Worm (Caenorhabditis elegans) whole organism, L1 larva: ENCODE measurements around the gene nep-26.

Source experiments
- C16A3.4 ChIP-seq: fragments of 150-350 bp; optimal IDR thresholded peaks from 2 replicates; lab custom pipeline; 2014; ENCODE audit warnings: missing biosample characterization, missing genetic modification characterization
- aha-1 ChIP-seq: fragments of 150-350 bp; optimal IDR thresholded peaks from 2 replicates; lab custom pipeline; 2014; ENCODE audit warnings: missing biosample characterization, missing genetic modification characterization
- alr-1 ChIP-seq: fragments of 200-800 bp; sonication (Bioruptor generic); optimal IDR thresholded peaks from 2 replicates; lab custom pipeline; 2018; ENCODE audit warnings: borderline replicate concordance, mild to moderate bottlenecking, missing genetic modification characterization, missing compliant biosample characterization
- aly-2 ChIP-seq: fragments of 150-350 bp; optimal IDR thresholded peaks from 2 replicates; lab custom pipeline; 2014; ENCODE audit warnings: missing biosample characterization, missing genetic modification characterization
- ama-1 ChIP-seq: fragments of 150-350 bp; optimal IDR thresholded peaks from 2 replicates; lab custom pipeline; 2014
- blmp-1 ChIP-seq: fragments of 150-350 bp; optimal IDR thresholded peaks from 2 replicates; lab custom pipeline; 2014; ENCODE audit warnings: missing biosample characterization, missing genetic modification characterization
- ceh-8 ChIP-seq: fragments of 200-800 bp; sonication (Bioruptor generic); optimal IDR thresholded peaks from 2 replicates; lab custom pipeline; 2018; ENCODE audit warnings: mild to moderate bottlenecking, missing genetic modification characterization, moderate library complexity, missing compliant biosample characterization
- ceh-82 ChIP-seq, 3 experiments: fragments of 150-350 bp in 1 of 3; sonication (generic microtip) in 2 of 3; optimal IDR thresholded peaks; 2 replicates each; lab custom pipeline; 2014 to 2017; ENCODE audit warnings: missing biosample characterization in 3 of 3, missing genetic modification characterization in 3 of 3
- ceh-88 ChIP-seq: fragments of 200-800 bp; sonication (Bioruptor generic); IDR thresholded peaks from 2 replicates; pipeline ENCODE4 v1.3.6; 2022; ENCODE audit warnings: missing genetic modification characterization, missing compliant biosample characterization
- ces-1 ChIP-seq: fragments of 150-350 bp; optimal IDR thresholded peaks from 2 replicates; lab custom pipeline; 2014; ENCODE audit warnings: missing biosample characterization, missing genetic modification reagents, missing genetic modification characterization
- dpl-1 ChIP-seq, 3 experiments: fragments of 150-350 bp in 2 of 3; sonication (generic microtip) in 1 of 3; optimal IDR thresholded peaks; 2 replicates each; lab custom pipeline; 2014 to 2017; ENCODE audit warnings: missing biosample characterization in 3 of 3, missing genetic modification characterization in 3 of 3, missing genetic modification reagents in 3 of 3
- dsc-1 ChIP-seq: sonication (generic microtip); optimal IDR thresholded peaks from 2 replicates; lab custom pipeline; 2016; ENCODE audit warnings: mild to moderate bottlenecking, missing genetic modification characterization, missing compliant biosample characterization
- efl-1 ChIP-seq, 4 experiments: fragments of 150-350 bp; optimal IDR thresholded peaks in 3 of 4; peaks in 1 of 4; 1 replicate in 1 of 4; 2 replicates in 3 of 4; lab custom pipeline; 2014; ENCODE audit warnings: missing biosample characterization in 2 of 4, missing genetic modification characterization in 2 of 4, missing genetic modification reagents in 2 of 4
- egl-13 ChIP-seq: sonication (generic microtip); optimal IDR thresholded peaks from 2 replicates; lab custom pipeline; 2016; ENCODE audit warnings: missing genotype, missing genetic modification reagents, missing genetic modification characterization, missing compliant biosample characterization
- elt-2 ChIP-seq: sonication (generic microtip); optimal IDR thresholded peaks from 2 replicates; lab custom pipeline; 2016; ENCODE audit warnings: missing genetic modification characterization, mild to moderate bottlenecking, inconsistent platforms, missing compliant biosample characterization, missing genetic modification reagents
- elt-3 ChIP-seq, 6 experiments: fragments of 150-350 bp in 1 of 6; sonication (generic microtip); optimal IDR thresholded peaks; 2 replicates each; lab custom pipeline; 2017 to 2018; ENCODE audit warnings: missing biosample characterization in 6 of 6, missing genetic modification characterization in 6 of 6, inconsistent platforms in 1 of 6
- ets-5 ChIP-seq: fragments of 200-800 bp; sonication (Bioruptor generic); IDR thresholded peaks from 2 replicates; pipeline ENCODE4 v1.3.6; 2022; ENCODE audit warnings: missing genetic modification characterization, missing compliant biosample characterization
- fkh-8 ChIP-seq: sonication (generic microtip); optimal IDR thresholded peaks from 2 replicates; lab custom pipeline; 2016; ENCODE audit warnings: mild to moderate bottlenecking, missing genetic modification characterization, missing compliant biosample characterization
- fos-1 ChIP-seq: fragments of 150-350 bp; optimal IDR thresholded peaks from 2 replicates; lab custom pipeline; 2014; ENCODE audit warnings: missing biosample characterization, missing genetic modification characterization
- grh-1 ChIP-seq: fragments of 200-800 bp; sonication (Bioruptor generic); IDR thresholded peaks from 2 replicates; pipeline ENCODE4 v1.3.6; 2022; ENCODE audit warnings: missing genetic modification reagents, missing genetic modification characterization, missing compliant biosample characterization
- hlh-17 ChIP-seq: fragments of 200-800 bp; sonication (Bioruptor generic); optimal IDR thresholded peaks from 2 replicates; lab custom pipeline; 2018; ENCODE audit warnings: missing genetic modification characterization, mild to moderate bottlenecking, missing compliant biosample characterization, moderate library complexity, borderline replicate concordance
- hpl-2 ChIP-seq: fragments of 150-350 bp; optimal IDR thresholded peaks from 2 replicates; lab custom pipeline; 2014; ENCODE audit warnings: missing biosample characterization, missing genetic modification reagents, missing genetic modification characterization
- isw-1 ChIP-seq: fragments of 200-800 bp; sonication (Bioruptor generic); IDR thresholded peaks from 2 replicates; pipeline ENCODE4 v1.3.6; 2022; ENCODE audit warnings: missing genetic modification characterization, missing compliant biosample characterization
- lin-14 ChIP-seq: fragments of 200-800 bp; sonication (Bioruptor generic); optimal IDR thresholded peaks from 2 replicates; lab custom pipeline; 2018; ENCODE audit warnings: mild to moderate bottlenecking, missing genetic modification characterization, moderate library complexity, missing compliant biosample characterization
- lin-15B ChIP-seq: fragments of 150-350 bp; sonication (generic microtip); optimal IDR thresholded peaks from 3 replicates; lab custom pipeline; 2014; ENCODE audit warnings: missing biosample characterization, missing genetic modification characterization
- lin-35 ChIP-seq, 2 experiments: fragments of 150-350 bp; optimal IDR thresholded peaks; 2 replicates each; lab custom pipeline; 2014; ENCODE audit warnings: missing biosample characterization in 2 of 2, missing genetic modification characterization in 2 of 2, missing genetic modification reagents in 2 of 2
- lir-3 ChIP-seq: sonication (generic microtip); optimal IDR thresholded peaks from 2 replicates; lab custom pipeline; 2016; ENCODE audit warnings: mild to moderate bottlenecking, missing genetic modification characterization, moderate library complexity, missing compliant biosample characterization; ENCODE audit not compliant: poor library complexity
- mab-9 ChIP-seq: fragments of 200-800 bp; sonication (Bioruptor generic); IDR thresholded peaks from 2 replicates; pipeline ENCODE4 v1.3.6; 2022; ENCODE audit warnings: missing genetic modification reagents, missing genetic modification characterization, missing compliant biosample characterization
- mdl-1 ChIP-seq, 2 experiments: fragments of 150-350 bp; optimal IDR thresholded peaks; 2 replicates each; lab custom pipeline; 2014 to 2017; ENCODE audit warnings: missing biosample characterization in 2 of 2, missing genetic modification characterization in 2 of 2, inconsistent platforms in 1 of 2
- mef-2 ChIP-seq: fragments of 150-350 bp; optimal IDR thresholded peaks from 2 replicates; lab custom pipeline; 2014; ENCODE audit warnings: missing biosample characterization, missing genetic modification characterization
- nhr-11 ChIP-seq: fragments of 150-350 bp; optimal IDR thresholded peaks from 2 replicates; lab custom pipeline; 2014; ENCODE audit warnings: missing biosample characterization, missing genetic modification characterization
- nhr-19 ChIP-seq: fragments of 200-800 bp; sonication (Bioruptor generic); conservative IDR thresholded peaks from 2 replicates; pipeline ENCODE4 v1.3.6; 2022; ENCODE audit warnings: missing genetic modification characterization, missing compliant biosample characterization
- nhr-28 ChIP-seq: fragments of 150-350 bp; optimal IDR thresholded peaks from 2 replicates; lab custom pipeline; 2014; ENCODE audit warnings: missing biosample characterization, missing genetic modification characterization
- nhr-47 ChIP-seq: sonication (generic microtip); optimal IDR thresholded peaks from 2 replicates; lab custom pipeline; 2016; ENCODE audit warnings: mild to moderate bottlenecking, missing genetic modification characterization, moderate library complexity, missing compliant biosample characterization
- nhr-76 ChIP-seq: sonication (generic microtip); optimal IDR thresholded peaks from 2 replicates; lab custom pipeline; 2017; ENCODE audit warnings: missing biosample characterization, missing genetic modification characterization
- nhr-85 ChIP-seq: sonication (generic microtip); peaks from one replicate; lab custom pipeline; 2016; ENCODE audit warnings: missing genetic modification characterization, inconsistent platforms, missing compliant biosample characterization
- nhr-90 ChIP-seq: sonication (generic microtip); optimal IDR thresholded peaks from 2 replicates; lab custom pipeline; 2016; ENCODE audit warnings: mild to moderate bottlenecking, missing genetic modification characterization, missing compliant biosample characterization; ENCODE audit not compliant: poor library complexity
- rnt-1 ChIP-seq: sonication (generic microtip); optimal IDR thresholded peaks from 2 replicates; lab custom pipeline; 2016; ENCODE audit warnings: mild to moderate bottlenecking, missing genetic modification characterization, moderate library complexity, missing compliant biosample characterization
- snpc-4 ChIP-seq: fragments of 150-350 bp; optimal IDR thresholded peaks from 2 replicates; lab custom pipeline; 2014; ENCODE audit warnings: missing biosample characterization, missing genetic modification characterization
- snu-23 ChIP-seq: sonication (generic microtip); optimal IDR thresholded peaks from 2 replicates; lab custom pipeline; 2016; ENCODE audit warnings: missing genetic modification characterization, missing compliant biosample characterization
- sox-4 ChIP-seq: sonication (generic microtip); optimal IDR thresholded peaks from 2 replicates; lab custom pipeline; 2016; ENCODE audit warnings: missing genetic modification characterization, missing compliant biosample characterization
- sptf-1 ChIP-seq: fragments of 150-350 bp; optimal IDR thresholded peaks from 2 replicates; lab custom pipeline; 2014; ENCODE audit warnings: missing biosample characterization, missing genetic modification characterization
- swsn-7 ChIP-seq: sonication (generic microtip); optimal IDR thresholded peaks from 2 replicates; lab custom pipeline; 2016; ENCODE audit warnings: missing genetic modification characterization, missing compliant biosample characterization
- tbx-2 ChIP-seq: sonication (generic microtip); optimal IDR thresholded peaks from 2 replicates; lab custom pipeline; 2016; ENCODE audit warnings: missing genetic modification characterization, missing compliant biosample characterization
- unc-130 ChIP-seq: fragments of 150-350 bp; optimal IDR thresholded peaks from 2 replicates; lab custom pipeline; 2017; ENCODE audit warnings: missing biosample characterization, missing genetic modification characterization, inconsistent platforms
- unc-30 ChIP-seq: sonication (generic microtip); optimal IDR thresholded peaks from 2 replicates; lab custom pipeline; 2017; ENCODE audit warnings: missing biosample characterization, missing genetic modification characterization
- unc-86 ChIP-seq: sonication (generic microtip); optimal IDR thresholded peaks from 2 replicates; lab custom pipeline; 2016; ENCODE audit warnings: missing genetic modification characterization, missing compliant biosample characterization
- vab-15 ChIP-seq: sonication (generic microtip); optimal IDR thresholded peaks from 2 replicates; lab custom pipeline; 2017; ENCODE audit warnings: missing genotype, mild to moderate bottlenecking, missing genetic modification characterization, missing compliant biosample characterization
- xbp-1 ChIP-seq: sonication (generic microtip); optimal IDR thresholded peaks from 2 replicates; lab custom pipeline; 2016; ENCODE audit warnings: missing genetic modification characterization, missing compliant biosample characterization
- zip-4 ChIP-seq: fragments of 200-800 bp; sonication (Bioruptor generic); optimal IDR thresholded peaks from 2 replicates; lab custom pipeline; 2018; ENCODE audit warnings: mild to moderate bottlenecking, missing genetic modification characterization, moderate library complexity, missing compliant biosample characterization
- ztf-11 ChIP-seq, 2 experiments: sonication (generic microtip); optimal IDR thresholded peaks; 2 replicates each; lab custom pipeline; 2016 to 2017; ENCODE audit warnings: missing genetic modification characterization in 2 of 2, missing biosample characterization in 1 of 2, missing compliant biosample characterization in 1 of 2
- ztf-4 ChIP-seq: fragments of 150-350 bp; optimal IDR thresholded peaks from 2 replicates; lab custom pipeline; 2014; ENCODE audit warnings: missing biosample characterization, missing genetic modification characterization

nep-26 gene

ce11 chrII:10303663-10304115 is 3.8 kb upstream of the nep-26 start, which contains the start of gene vha-9:
Gene vha-9 (minus strand): TSS chrII:10303713.
- TF ChIP-seq dpl-1 (GFP tag; optimal IDR thresholded peaks at IDR 0.05; lab: Kevin White, UChicago) (peak; percentile 35 to 72 (median 66)), unc-30 (tag; lab: Kevin White, UChicago) (no peak), nhr-90 (peak; percentile 81), elt-3 (tag; optimal IDR thresholded peaks at IDR 0.05; lab: Kevin White, UChicago) (peak in 1 of 6 experiments; percentile 37), mab-9 (GFP tag; lab: Robert Waterston, UW) (no peak), C16A3.4 (tag; lab: Kevin White, UChicago) (peak; percentile 66), ceh-88 (GFP tag; lab: Robert Waterston, UW) (peak; percentile 35; the same call in 1 of the 2 replicates), ceh-8 (GFP tag; lab: Kevin White, UChicago) (peak; percentile 27), fkh-8 (tag; lab: Kevin White, UChicago) (peak; percentile 45), snu-23 (peak; percentile 82), snpc-4 (tag; lab: Kevin White, UChicago) (peak; percentile 37), ceh-82 (tag; optimal IDR thresholded peaks at IDR 0.05; lab: Kevin White, UChicago) (peak; percentile 44 to 63 (median 61)), unc-86 (tag; lab: Kevin White, UChicago) (peak; percentile 57), egl-13 (tag; lab: Kevin White, UChicago) (peak; percentile 4), mef-2 (no peak), vab-15 (no peak), unc-130 (peak; percentile 78), nhr-76 (tag; lab: Kevin White, UChicago) (no peak), hlh-17 (GFP tag; lab: Kevin White, UChicago) (no peak), dsc-1 (tag; lab: Kevin White, UChicago) (peak; percentile 70), ama-1 (no peak), aly-2 (tag; lab: Kevin White, UChicago) (no peak), efl-1 (optimal IDR thresholded peaks at IDR 0.05; lab: Kevin White, UChicago) (peak; percentile 58 to 77), efl-1 (GFP tag; optimal IDR thresholded peaks at IDR 0.05 in 1 of 2; lab: Kevin White, UChicago) (peak; percentile 71 to 97), mdl-1 (tag; optimal IDR thresholded peaks at IDR 0.05; lab: Kevin White, UChicago) (peak in 1 of 2 experiments; percentile 57), nhr-28 (tag; lab: Kevin White, UChicago) (no peak), ztf-11 (tag; optimal IDR thresholded peaks at IDR 0.05; lab: Kevin White, UChicago) (peak in 1 of 2 experiments; percentile 59), lin-35 (GFP tag; optimal IDR thresholded peaks at IDR 0.05; lab: Kevin White, UChicago) (peak; percentile 55 to 62), zip-4 (GFP tag; lab: Kevin White, UChicago) (no peak), nhr-47 (peak; percentile 76), lin-14 (GFP tag; lab: Kevin White, UChicago) (peak; percentile 81), ces-1 (GFP tag; lab: Kevin White, UChicago) (peak; percentile 34), sptf-1 (tag; lab: Kevin White, UChicago) (no peak), nhr-85 (peak; percentile 57), blmp-1 (tag; lab: Kevin White, UChicago) (peak; percentile 45), swsn-7 (tag; lab: Kevin White, UChicago) (peak; percentile 74), elt-2 (no peak), grh-1 (GFP tag; lab: Robert Waterston, UW) (peak; percentile 51), sox-4 (tag; lab: Kevin White, UChicago) (peak; percentile 13), fos-1 (no peak), lir-3 (tag; lab: Kevin White, UChicago) (peak; percentile 31), nhr-11 (no peak), aha-1 (tag; lab: Kevin White, UChicago) (no peak), hpl-2 (GFP tag; lab: Kevin White, UChicago) (peak; percentile 3), tbx-2 (peak; percentile 76), isw-1 (GFP tag; lab: Robert Waterston, UW) (peak; percentile 48), ets-5 (no peak), ztf-4 (tag; lab: Kevin White, UChicago) (peak; percentile 26), xbp-1 (tag; lab: Kevin White, UChicago) (peak; percentile 70), rnt-1 (tag; lab: Kevin White, UChicago) (peak; percentile 74), lin-15B (peak; percentile 31), alr-1 (tag; lab: Kevin White, UChicago) (no peak), nhr-19 (GFP tag; lab: Robert Waterston, UW) (peak; percentile 57)
